Worm (Caenorhabditis elegans): Measurements from ENCODE around the gene dpy-26.

dpy-26 gene

DNA sequence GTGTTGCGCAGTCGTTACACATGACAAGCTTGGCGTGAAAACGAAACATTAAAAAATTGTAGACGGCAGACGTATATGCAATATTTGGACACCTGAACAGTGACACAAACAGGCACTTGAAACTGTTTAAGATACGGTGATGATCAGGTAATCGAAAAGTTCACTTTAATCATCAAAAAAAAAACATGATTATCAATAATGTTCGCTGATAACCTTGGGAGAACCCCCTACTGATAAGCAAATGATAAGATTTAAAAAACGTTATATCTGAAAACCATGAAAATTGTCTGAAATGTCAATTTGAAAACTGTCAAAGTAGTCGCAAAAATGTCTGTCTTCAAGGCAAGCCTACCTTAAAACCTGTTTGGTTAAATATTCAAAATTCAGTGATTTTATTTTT lies 51.2 kb downstream of the dpy-26 start:
- TF ChIP-seq sptf-1 (tag; optimal IDR thresholded peaks at IDR 0.05) (no peak), nhr-12 (tag; optimal IDR thresholded peaks at IDR 0.05) (no peak), ceh-83 (GFP tag; optimal IDR thresholded peaks at IDR 0.05) (no peak), unc-39 (tag; optimal IDR thresholded peaks at IDR 0.05) (no peak), ham-2 (GFP tag; optimal IDR thresholded peaks at IDR 0.05) (no peak), snpc-4 (tag; optimal IDR thresholded peaks at IDR 0.05) (no peak), blmp-1 (tag; optimal IDR thresholded peaks at IDR 0.05) (no peak), lin-32 (GFP tag; optimal IDR thresholded peaks at IDR 0.05) (no peak), elt-1 (tag; optimal IDR thresholded peaks at IDR 0.05; ENCODE audit: borderline replicate concordance, insufficient read depth) (no peak), M03D4.4 (tag; optimal IDR thresholded peaks at IDR 0.05) (no peak), nhr-76 (tag; optimal IDR thresholded peaks at IDR 0.05) (no peak), ceh-43 (GFP tag; optimal IDR thresholded peaks at IDR 0.05) (no peak), lsy-2 (tag; optimal IDR thresholded peaks at IDR 0.05) (no peak), cnd-1 (tag; optimal IDR thresholded peaks at IDR 0.05) (no peak), drap-1 (GFP tag; optimal IDR thresholded peaks at IDR 0.05) (no peak)

DNA sequence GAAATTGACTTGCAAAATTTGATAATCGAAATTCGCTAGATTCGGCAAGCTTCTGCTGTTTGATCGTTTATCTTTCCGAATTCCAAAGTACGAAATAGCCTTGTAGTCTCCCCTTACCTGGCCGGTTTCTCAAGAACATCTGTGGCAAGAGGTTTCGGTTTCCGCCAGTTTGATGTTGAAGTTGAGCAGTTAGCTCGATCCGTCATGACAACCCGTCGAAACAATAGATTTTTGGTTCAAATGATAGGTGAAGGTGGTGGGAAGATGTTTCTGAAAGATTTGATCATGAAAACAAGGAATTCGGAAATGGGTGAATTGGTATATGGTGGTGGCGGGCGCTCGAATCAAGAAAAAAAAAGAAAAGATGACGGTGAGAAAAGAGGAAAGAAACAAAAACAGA lies 52.7 kb downstream of the dpy-26 start, which contains the start of gene acs-20:
Gene acs-20, minus strand, starts transcription at position 270 of the 400 bp plus-strand sequence.
- TF ChIP-seq nhr-12 (tag; optimal IDR thresholded peaks at IDR 0.05) (no peak), ham-2 (GFP tag; optimal IDR thresholded peaks at IDR 0.05) (no peak), bed-3 (GFP tag; optimal IDR thresholded peaks at IDR 0.05) (no peak), lin-32 (GFP tag; optimal IDR thresholded peaks at IDR 0.05) (no peak), nhr-2 (tag; optimal IDR thresholded peaks at IDR 0.05) (no peak), unc-120 (tag; optimal IDR thresholded peaks at IDR 0.05; ENCODE audit: poor library complexity, severe bottlenecking) (no peak), ces-1 (GFP tag; optimal IDR thresholded peaks at IDR 0.05) (no peak), lin-13 (tag; optimal IDR thresholded peaks at IDR 0.05) (no peak), unc-62 (GFP tag; optimal IDR thresholded peaks at IDR 0.05) (no peak), mab-5 (tag; optimal IDR thresholded peaks at IDR 0.05) (no peak), M03D4.4 (tag; optimal IDR thresholded peaks at IDR 0.05) (no peak), lsy-2 (tag; optimal IDR thresholded peaks at IDR 0.05) (no peak), hlh-1 (tag; optimal IDR thresholded peaks at IDR 0.05) (no peak), zip-8 (tag; optimal IDR thresholded peaks at IDR 0.05) (no peak), ztf-11 (tag; optimal IDR thresholded peaks at IDR 0.05) (no peak), sptf-1 (tag; optimal IDR thresholded peaks at IDR 0.05) (no peak), elt-1 (tag; optimal IDR thresholded peaks at IDR 0.05; ENCODE audit: borderline replicate concordance, insufficient read depth) (no peak), nhr-76 (tag; optimal IDR thresholded peaks at IDR 0.05) (no peak)

DNA sequence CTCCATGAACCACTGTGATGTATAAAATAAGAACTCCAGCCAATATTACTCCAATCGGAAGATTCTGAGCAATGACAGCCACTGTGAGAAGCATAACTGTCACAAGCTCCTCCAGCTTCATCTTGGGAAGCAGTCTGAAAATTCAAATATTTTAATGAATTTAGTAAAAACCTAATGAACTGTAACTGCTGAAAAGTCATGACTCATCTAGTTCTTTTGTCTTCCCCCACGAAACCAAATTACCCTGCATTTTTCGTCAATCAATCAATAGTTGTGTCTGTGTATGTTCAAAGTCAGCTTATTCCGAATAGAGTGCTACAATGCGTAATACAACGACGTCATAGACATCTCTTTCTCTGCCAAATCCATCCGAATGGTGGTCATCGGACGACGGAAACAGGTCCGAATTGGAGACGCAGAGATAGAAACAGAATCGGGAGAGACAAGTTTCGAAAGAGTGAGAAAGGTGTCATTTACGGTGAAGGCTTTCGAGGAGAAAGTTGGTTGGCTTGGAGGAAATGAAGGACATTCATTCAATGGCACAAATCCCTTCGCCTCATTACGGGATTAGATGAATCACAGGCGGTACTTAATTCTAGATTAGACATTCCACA lies 54.4 kb downstream of the dpy-26 start:
- no peak for TF ChIP-seq ceh-43 (GFP tag; optimal IDR thresholded peaks at IDR 0.05)
- TF ChIP-seq nhr-12 (tag; optimal IDR thresholded peaks at IDR 0.05), result no peak
- no peak for TF ChIP-seq unc-120 (tag; optimal IDR thresholded peaks at IDR 0.05; ENCODE audit: poor library complexity, severe bottlenecking)
- no peak for TF ChIP-seq sptf-1 (tag; optimal IDR thresholded peaks at IDR 0.05)
- TF ChIP-seq lin-32 (GFP tag; optimal IDR thresholded peaks at IDR 0.05), result no peak
- TF ChIP-seq lsy-2 (tag; optimal IDR thresholded peaks at IDR 0.05), result no peak
- no peak for TF ChIP-seq ces-1 (GFP tag; optimal IDR thresholded peaks at IDR 0.05)
- TF ChIP-seq flh-1 (GFP tag; optimal IDR thresholded peaks at IDR 0.05), result no peak
- no peak for TF ChIP-seq sem-2 (GFP tag; optimal IDR thresholded peaks at IDR 0.05)
- no peak for TF ChIP-seq lin-13 (tag; optimal IDR thresholded peaks at IDR 0.05)
- no peak for TF ChIP-seq ztf-11 (tag; optimal IDR thresholded peaks at IDR 0.05)
- TF ChIP-seq mep-1 (tag; optimal IDR thresholded peaks at IDR 0.05), result no peak
- TF ChIP-seq elt-3 (tag; optimal IDR thresholded peaks at IDR 0.05), result peak; percentile 5
- no peak for TF ChIP-seq nhr-237 (tag; optimal IDR thresholded peaks at IDR 0.05)
- TF ChIP-seq zip-8 (tag; optimal IDR thresholded peaks at IDR 0.05), result no peak
- TF ChIP-seq unc-39 (tag; optimal IDR thresholded peaks at IDR 0.05), result no peak
- TF ChIP-seq ceh-39 (tag; optimal IDR thresholded peaks at IDR 0.05), result no peak
- TF ChIP-seq pha-4 (tag; optimal IDR thresholded peaks at IDR 0.05), result no peak
- TF ChIP-seq nhr-2 (tag; optimal IDR thresholded peaks at IDR 0.05), result no peak
- no peak for TF ChIP-seq unc-62 (GFP tag; optimal IDR thresholded peaks at IDR 0.05)
- TF ChIP-seq ham-2 (GFP tag; optimal IDR thresholded peaks at IDR 0.05), result peak; percentile 50
- TF ChIP-seq mab-5 (tag; optimal IDR thresholded peaks at IDR 0.05), result no peak
- TF ChIP-seq nhr-76 (tag; optimal IDR thresholded peaks at IDR 0.05), result no peak
- no peak for TF ChIP-seq cnd-1 (tag; optimal IDR thresholded peaks at IDR 0.05)
- no peak for TF ChIP-seq tbx-8 (GFP tag; optimal IDR thresholded peaks at IDR 0.05)
- TF ChIP-seq blmp-1 (tag; optimal IDR thresholded peaks at IDR 0.05), result peak; percentile 74
